Fruit fly (Drosophila melanogaster): ENCODE results near the gene Mcm10.
A peak's percentile ranks its signal among the peaks of the same experiment; 100 is the strongest.

The Mcm10 gene

dm6 chr2L:21166422-21166821 lies 13.3 kb upstream of the Mcm10 start (continued):
- no peak for TF ChIP-seq CG12071 (GFP tag; optimal IDR thresholded peaks at IDR 0.05)
- TF ChIP-seq CG12744 (GFP tag; optimal IDR thresholded peaks at IDR 0.05) = no peak
- peak; percentile 10 for TF ChIP-seq Ets97D (GFP tag; optimal IDR thresholded peaks at IDR 0.05)
- no peak for TF ChIP-seq jing (GFP tag; optimal IDR thresholded peaks at IDR 0.05)
- TF ChIP-seq Elba2 (GFP tag; optimal IDR thresholded peaks at IDR 0.05) = peak; percentile 3
- TF ChIP-seq Rfx (GFP tag; IDR thresholded peaks at IDR 0.05) = peak; percentile 22; the same call in 1 of the 2 replicates
- no peak for TF ChIP-seq CG7372 (GFP tag; IDR thresholded peaks at IDR 0.05)
- TF ChIP-seq NC2α (GFP tag; optimal IDR thresholded peaks at IDR 0.05) = no peak
- peak; percentile 29 for TF ChIP-seq CG2116 (GFP tag; optimal IDR thresholded peaks at IDR 0.05)
- TF ChIP-seq CG14710 (tag; optimal IDR thresholded peaks at IDR 0.05) = peak; percentile 8
- TF ChIP-seq grn (GFP tag; optimal IDR thresholded peaks at IDR 0.05) = no peak
- no peak for TF ChIP-seq gce (GFP tag; IDR thresholded peaks at IDR 0.05)
- TF ChIP-seq sens (GFP tag) = peak; percentile 11
- no peak for TF ChIP-seq CG8290 (GFP tag; optimal IDR thresholded peaks at IDR 0.05)
- TF ChIP-seq CG8290 (tag; optimal IDR thresholded peaks at IDR 0.05) = peak in 1 of 2 experiments; percentile 44
- no peak for TF ChIP-seq CG8478 (optimal IDR thresholded peaks at IDR 0.05)
- peak; percentile 10 for TF ChIP-seq HLH54F (GFP tag; optimal IDR thresholded peaks at IDR 0.05)
- TF ChIP-seq CG7745 (tag; optimal IDR thresholded peaks at IDR 0.05) = no peak
- TF ChIP-seq E2f2 (GFP tag; IDR thresholded peaks at IDR 0.05) = peak; percentile 93
- no peak for TF ChIP-seq ssp (GFP tag; IDR thresholded peaks at IDR 0.05)
- TF ChIP-seq TFAM (GFP tag; optimal IDR thresholded peaks at IDR 0.05) = no peak
- TF ChIP-seq crp (GFP tag; optimal IDR thresholded peaks at IDR 0.05) = peak; percentile 25 to 88
- no peak for TF ChIP-seq Nf-YC (tag; optimal IDR thresholded peaks at IDR 0.05)
- TF ChIP-seq eyg (GFP tag; optimal IDR thresholded peaks at IDR 0.05) = no peak
- TF ChIP-seq CG9932 (GFP tag; IDR thresholded peaks at IDR 0.05) = 0 out of 2 replicates have a peak, but pooled peaks have one; percentile 8
- TF ChIP-seq phol (tag; optimal IDR thresholded peaks at IDR 0.05) = peak; percentile 10
- TF ChIP-seq Med (GFP tag) = peak; percentile 84
- peak; percentile 46 for TF ChIP-seq Ets65A (GFP tag)
- peak in 1 of 2 experiments; percentile 99 for TF ChIP-seq Pdp1 (GFP tag; optimal IDR thresholded peaks at IDR 0.05)
- TF ChIP-seq CG15601 (tag; optimal IDR thresholded peaks at IDR 0.05) = no peak
- peak; percentile 1 for TF ChIP-seq CG17385 (GFP tag; optimal IDR thresholded peaks at IDR 0.05)
- TF ChIP-seq CG12659 (GFP tag; optimal IDR thresholded peaks at IDR 0.05) = peak; percentile 21
- peak; percentile 59 for TF ChIP-seq dm (GFP tag; optimal IDR thresholded peaks at IDR 0.05)
- peak; percentile 13 for TF ChIP-seq lilli (GFP tag; optimal IDR thresholded peaks at IDR 0.05)
- TF ChIP-seq CG34376 (GFP tag; optimal IDR thresholded peaks at IDR 0.05) = no peak
- TF ChIP-seq Lim3 (GFP tag; IDR thresholded peaks at IDR 0.05) = no peak
- no peak for TF ChIP-seq fu2 (GFP tag; optimal IDR thresholded peaks at IDR 0.05)
- TF ChIP-seq MESR4 (GFP tag; optimal IDR thresholded peaks at IDR 0.05) = peak; percentile 82
- no peak for TF ChIP-seq Gsc (GFP tag; IDR thresholded peaks at IDR 0.05)
- TF ChIP-seq row (GFP tag; IDR thresholded peaks at IDR 0.05) = peak; percentile 33; the same call in 1 of the 3 replicates
- no peak for TF ChIP-seq CG18011 (GFP tag; optimal IDR thresholded peaks at IDR 0.05)
- TF ChIP-seq CG14441 (GFP tag; IDR thresholded peaks at IDR 0.05) = no peak
- TF ChIP-seq slp2 (GFP tag; optimal IDR thresholded peaks at IDR 0.05) = no peak
- TF ChIP-seq CG12769 (tag; optimal IDR thresholded peaks at IDR 0.05) = no peak
- TF ChIP-seq repo (GFP tag; optimal IDR thresholded peaks at IDR 0.05) = no peak
- TF ChIP-seq Dbx (GFP tag; IDR thresholded peaks at IDR 0.05) = no peak
- TF ChIP-seq Dp (GFP tag; optimal IDR thresholded peaks at IDR 0.05) = peak; percentile 86
- 0 out of 2 replicates have a peak, but pooled peaks have one; percentile 7 for TF ChIP-seq Ada2b (GFP tag; IDR thresholded peaks at IDR 0.05)
- TF ChIP-seq Dad (GFP tag; optimal IDR thresholded peaks at IDR 0.05) = no peak
- TF ChIP-seq CHES-1-like (GFP tag; optimal IDR thresholded peaks at IDR 0.05) = peak; percentile 25
- peak; percentile 87 for TF ChIP-seq Myb (GFP tag; optimal IDR thresholded peaks at IDR 0.05)
- no peak for TF ChIP-seq CG3163 (GFP tag; optimal IDR thresholded peaks at IDR 0.05)
- peak; percentile 29; the same call in 1 of the 2 replicates for TF ChIP-seq Xrp1 (GFP tag; IDR thresholded peaks at IDR 0.05)
